Worm (Caenorhabditis elegans) whole organism, young adult: Measurements from ENCODE around the gene F15B9.6.
A peak's percentile ranks its signal among the peaks of the same experiment; 100 is the strongest.

Source experiments
- C17E4.6 ChIP-seq: fragments of 200-800 bp; sonication (Bioruptor generic); IDR thresholded peaks from 2 replicates; pipeline ENCODE4 v1.3.6; 2022; ENCODE audit warnings: missing genetic modification reagents, missing genetic modification characterization, missing compliant biosample characterization
- ama-1 ChIP-seq, 3 experiments: fragments of 150-350 bp in 1 of 3; sonication (generic microtip) in 2 of 3; optimal IDR thresholded peaks; 2 replicates each; lab custom pipeline; 2014 to 2018; ENCODE audit warnings: missing biosample characterization in 2 of 3, missing genetic modification characterization in 2 of 3, missing genetic modification reagents in 2 of 3
- bed-1 ChIP-seq: fragments of 200-800 bp; sonication (Bioruptor generic); IDR thresholded peaks from 2 replicates; pipeline ENCODE4 v1.3.6; 2022; ENCODE audit warnings: missing genetic modification reagents, missing genetic modification characterization, missing compliant biosample characterization
- lsy-27 ChIP-seq: sonication (generic microtip); optimal IDR thresholded peaks from 2 replicates; lab custom pipeline; 2017; ENCODE audit warnings: missing genetic modification characterization, mild to moderate bottlenecking, missing compliant biosample characterization, antibody characterized with exemption, missing genotype, borderline replicate concordance; ENCODE audit not compliant: insufficient read depth
- snpc-4 ChIP-seq, 5 experiments: fragments of 150-350 bp in 1 of 5; sonication (generic microtip) in 4 of 5; optimal IDR thresholded peaks; 2 replicates each; lab custom pipeline; 2014 to 2018; ENCODE audit warnings: missing genetic modification characterization in 5 of 5, missing biosample characterization in 3 of 5, antibody characterized with exemption in 2 of 5, mild to moderate bottlenecking in 2 of 5, missing compliant biosample characterization in 2 of 5, missing genotype in 2 of 5, moderate library complexity in 2 of 5, missing genetic modification reagents in 1 of 5
- unc-62 ChIP-seq: fragments of 150-350 bp; optimal IDR thresholded peaks from 2 replicates; lab custom pipeline; 2014; ENCODE audit warnings: missing biosample characterization, missing genetic modification reagents, missing genetic modification characterization

ce11 chrV:13006754-13007153, 7.2 kb upstream of the F15B9.6 start:
- TF ChIP-seq snpc-4 (GFP tag; optimal IDR thresholded peaks at IDR 0.05; lab: Kevin White, UChicago) (no peak), snpc-4 (tag; optimal IDR thresholded peaks at IDR 0.05; lab: Kevin White, UChicago) (peak in 2 of 4 experiments; percentile 2 to 24), C17E4.6 (GFP tag; lab: Robert Waterston, UW) (no peak), ama-1 (optimal IDR thresholded peaks at IDR 0.05; lab: Kevin White, UChicago) (no peak), ama-1 (GFP tag; optimal IDR thresholded peaks at IDR 0.05; lab: Kevin White, UChicago) (peak in 1 of 2 experiments; percentile 61), unc-62 (no peak), lsy-27 (tag; lab: Kevin White, UChicago) (no peak), bed-1 (no peak)
